Worm (Caenorhabditis elegans) whole organism, L1 larva: ENCODE data around the gene nimk-1.

Source experiments
- Y116A8C.19 ChIP-seq: sonication (generic microtip); optimal IDR thresholded peaks from 2 replicates; lab custom pipeline; 2016; ENCODE audit warnings: missing compliant biosample characterization, missing genetic modification characterization, borderline replicate concordance
- blmp-1 ChIP-seq: fragments of 150-350 bp; optimal IDR thresholded peaks from 2 replicates; lab custom pipeline; 2014; ENCODE audit warnings: missing biosample characterization, missing genetic modification characterization
- ceh-63 ChIP-seq: fragments of 200-800 bp; sonication (Bioruptor generic); optimal IDR thresholded peaks from 2 replicates; lab custom pipeline; 2018; ENCODE audit warnings: mild to moderate bottlenecking, missing genetic modification characterization, missing compliant biosample characterization
- ceh-8 ChIP-seq: fragments of 200-800 bp; sonication (Bioruptor generic); optimal IDR thresholded peaks from 2 replicates; lab custom pipeline; 2018; ENCODE audit warnings: mild to moderate bottlenecking, missing genetic modification characterization, moderate library complexity, missing compliant biosample characterization
- ceh-82 ChIP-seq, 3 experiments: fragments of 150-350 bp in 1 of 3; sonication (generic microtip) in 2 of 3; optimal IDR thresholded peaks; 2 replicates each; lab custom pipeline; 2014 to 2017; ENCODE audit warnings: missing biosample characterization in 3 of 3, missing genetic modification characterization in 3 of 3
- ceh-90 ChIP-seq: sonication (generic microtip); optimal IDR thresholded peaks from 2 replicates; lab custom pipeline; 2016; ENCODE audit warnings: missing genetic modification characterization, missing compliant biosample characterization
- ces-1 ChIP-seq: fragments of 150-350 bp; optimal IDR thresholded peaks from 2 replicates; lab custom pipeline; 2014; ENCODE audit warnings: missing biosample characterization, missing genetic modification reagents, missing genetic modification characterization
- dpl-1 ChIP-seq, 3 experiments: fragments of 150-350 bp in 2 of 3; sonication (generic microtip) in 1 of 3; optimal IDR thresholded peaks; 2 replicates each; lab custom pipeline; 2014 to 2017; ENCODE audit warnings: missing biosample characterization in 3 of 3, missing genetic modification characterization in 3 of 3, missing genetic modification reagents in 3 of 3
- efl-3 ChIP-seq: fragments of 200-800 bp; sonication (Bioruptor generic); optimal IDR thresholded peaks from 2 replicates; lab custom pipeline; 2018; ENCODE audit warnings: mild to moderate bottlenecking, missing genetic modification characterization, missing compliant biosample characterization
- egl-13 ChIP-seq: sonication (generic microtip); optimal IDR thresholded peaks from 2 replicates; lab custom pipeline; 2016; ENCODE audit warnings: missing genotype, missing genetic modification reagents, missing genetic modification characterization, missing compliant biosample characterization
- elt-3 ChIP-seq, 6 experiments: fragments of 150-350 bp in 1 of 6; sonication (generic microtip); optimal IDR thresholded peaks; 2 replicates each; lab custom pipeline; 2017 to 2018; ENCODE audit warnings: missing biosample characterization in 6 of 6, missing genetic modification characterization in 6 of 6, inconsistent platforms in 1 of 6
- ets-5 ChIP-seq: fragments of 200-800 bp; sonication (Bioruptor generic); IDR thresholded peaks from 2 replicates; pipeline ENCODE4 v1.3.6; 2022; ENCODE audit warnings: missing genetic modification characterization, missing compliant biosample characterization
- fkh-10 ChIP-seq: sonication (generic microtip); optimal IDR thresholded peaks from 2 replicates; lab custom pipeline; 2017; ENCODE audit warnings: missing biosample characterization, missing genetic modification reagents, missing genetic modification characterization
- fkh-4 ChIP-seq: sonication (generic microtip); optimal IDR thresholded peaks from 2 replicates; lab custom pipeline; 2016; ENCODE audit warnings: missing compliant biosample characterization, missing genetic modification characterization, borderline replicate concordance
- fkh-8 ChIP-seq: sonication (generic microtip); optimal IDR thresholded peaks from 2 replicates; lab custom pipeline; 2016; ENCODE audit warnings: mild to moderate bottlenecking, missing genetic modification characterization, missing compliant biosample characterization
- fos-1 ChIP-seq: fragments of 150-350 bp; optimal IDR thresholded peaks from 2 replicates; lab custom pipeline; 2014; ENCODE audit warnings: missing biosample characterization, missing genetic modification characterization
- hlh-17 ChIP-seq: fragments of 200-800 bp; sonication (Bioruptor generic); optimal IDR thresholded peaks from 2 replicates; lab custom pipeline; 2018; ENCODE audit warnings: missing genetic modification characterization, mild to moderate bottlenecking, missing compliant biosample characterization, moderate library complexity, borderline replicate concordance
- hpl-2 ChIP-seq: fragments of 150-350 bp; optimal IDR thresholded peaks from 2 replicates; lab custom pipeline; 2014; ENCODE audit warnings: missing biosample characterization, missing genetic modification reagents, missing genetic modification characterization
- irx-1 ChIP-seq: sonication (generic microtip); optimal IDR thresholded peaks from 2 replicates; lab custom pipeline; 2016; ENCODE audit warnings: missing genetic modification characterization, missing compliant biosample characterization
- jun-1 ChIP-seq: fragments of 150-350 bp; optimal IDR thresholded peaks from 2 replicates; lab custom pipeline; 2014; ENCODE audit warnings: missing biosample characterization, missing genetic modification reagents, missing genetic modification characterization
- lin-15B ChIP-seq: fragments of 150-350 bp; sonication (generic microtip); optimal IDR thresholded peaks from 3 replicates; lab custom pipeline; 2014; ENCODE audit warnings: missing biosample characterization, missing genetic modification characterization
- lir-3 ChIP-seq: sonication (generic microtip); optimal IDR thresholded peaks from 2 replicates; lab custom pipeline; 2016; ENCODE audit warnings: mild to moderate bottlenecking, missing genetic modification characterization, moderate library complexity, missing compliant biosample characterization; ENCODE audit not compliant: poor library complexity
- mef-2 ChIP-seq: fragments of 150-350 bp; optimal IDR thresholded peaks from 2 replicates; lab custom pipeline; 2014; ENCODE audit warnings: missing biosample characterization, missing genetic modification characterization
- mep-1 ChIP-seq: fragments of 150-350 bp; optimal IDR thresholded peaks from 2 replicates; lab custom pipeline; 2014; ENCODE audit warnings: missing biosample characterization, missing genetic modification characterization
- nhr-12 ChIP-seq: sonication (generic microtip); optimal IDR thresholded peaks from 2 replicates; lab custom pipeline; 2017; ENCODE audit warnings: missing biosample characterization, missing genetic modification characterization
- nhr-19 ChIP-seq: fragments of 200-800 bp; sonication (Bioruptor generic); conservative IDR thresholded peaks from 2 replicates; pipeline ENCODE4 v1.3.6; 2022; ENCODE audit warnings: missing genetic modification characterization, missing compliant biosample characterization
- nhr-237 ChIP-seq: fragments of 150-350 bp; optimal IDR thresholded peaks from 2 replicates; lab custom pipeline; 2014; ENCODE audit warnings: missing biosample characterization, missing genetic modification characterization
- nhr-28 ChIP-seq: fragments of 150-350 bp; optimal IDR thresholded peaks from 2 replicates; lab custom pipeline; 2014; ENCODE audit warnings: missing biosample characterization, missing genetic modification characterization
- nhr-47 ChIP-seq: sonication (generic microtip); optimal IDR thresholded peaks from 2 replicates; lab custom pipeline; 2016; ENCODE audit warnings: mild to moderate bottlenecking, missing genetic modification characterization, moderate library complexity, missing compliant biosample characterization
- nhr-71 ChIP-seq: sonication (generic microtip); optimal IDR thresholded peaks from 2 replicates; lab custom pipeline; 2016; ENCODE audit warnings: mild to moderate bottlenecking, missing genetic modification characterization, moderate library complexity, missing compliant biosample characterization
- nhr-84 ChIP-seq: sonication (generic microtip); optimal IDR thresholded peaks from 2 replicates; lab custom pipeline; 2017; ENCODE audit warnings: missing biosample characterization, missing genetic modification characterization
- nhr-85 ChIP-seq: sonication (generic microtip); peaks from one replicate; lab custom pipeline; 2016; ENCODE audit warnings: missing genetic modification characterization, inconsistent platforms, missing compliant biosample characterization
- pag-3 ChIP-seq: sonication (generic microtip); optimal IDR thresholded peaks from 2 replicates; lab custom pipeline; 2017; ENCODE audit warnings: missing genetic modification characterization, mild to moderate bottlenecking, missing compliant biosample characterization, antibody characterized with exemption, borderline replicate concordance; ENCODE audit not compliant: insufficient read depth
- rnt-1 ChIP-seq: sonication (generic microtip); optimal IDR thresholded peaks from 2 replicates; lab custom pipeline; 2016; ENCODE audit warnings: mild to moderate bottlenecking, missing genetic modification characterization, moderate library complexity, missing compliant biosample characterization
- sptf-1 ChIP-seq: fragments of 150-350 bp; optimal IDR thresholded peaks from 2 replicates; lab custom pipeline; 2014; ENCODE audit warnings: missing biosample characterization, missing genetic modification characterization
- swsn-7 ChIP-seq: sonication (generic microtip); optimal IDR thresholded peaks from 2 replicates; lab custom pipeline; 2016; ENCODE audit warnings: missing genetic modification characterization, missing compliant biosample characterization
- unc-130 ChIP-seq: fragments of 150-350 bp; optimal IDR thresholded peaks from 2 replicates; lab custom pipeline; 2017; ENCODE audit warnings: missing biosample characterization, missing genetic modification characterization, inconsistent platforms
- unc-30 ChIP-seq: sonication (generic microtip); optimal IDR thresholded peaks from 2 replicates; lab custom pipeline; 2017; ENCODE audit warnings: missing biosample characterization, missing genetic modification characterization
- vab-15 ChIP-seq: sonication (generic microtip); optimal IDR thresholded peaks from 2 replicates; lab custom pipeline; 2017; ENCODE audit warnings: missing genotype, mild to moderate bottlenecking, missing genetic modification characterization, missing compliant biosample characterization
- zag-1 ChIP-seq: fragments of 150-350 bp; optimal IDR thresholded peaks from 2 replicates; lab custom pipeline; 2014; ENCODE audit warnings: missing biosample characterization, missing genetic modification characterization
- zip-4 ChIP-seq: fragments of 200-800 bp; sonication (Bioruptor generic); optimal IDR thresholded peaks from 2 replicates; lab custom pipeline; 2018; ENCODE audit warnings: mild to moderate bottlenecking, missing genetic modification characterization, moderate library complexity, missing compliant biosample characterization
- ztf-11 ChIP-seq, 2 experiments: sonication (generic microtip); optimal IDR thresholded peaks; 2 replicates each; lab custom pipeline; 2016 to 2017; ENCODE audit warnings: missing genetic modification characterization in 2 of 2, missing biosample characterization in 1 of 2, missing compliant biosample characterization in 1 of 2
- ztf-4 ChIP-seq: fragments of 150-350 bp; optimal IDR thresholded peaks from 2 replicates; lab custom pipeline; 2014; ENCODE audit warnings: missing biosample characterization, missing genetic modification characterization

Gene nimk-1

DNA sequence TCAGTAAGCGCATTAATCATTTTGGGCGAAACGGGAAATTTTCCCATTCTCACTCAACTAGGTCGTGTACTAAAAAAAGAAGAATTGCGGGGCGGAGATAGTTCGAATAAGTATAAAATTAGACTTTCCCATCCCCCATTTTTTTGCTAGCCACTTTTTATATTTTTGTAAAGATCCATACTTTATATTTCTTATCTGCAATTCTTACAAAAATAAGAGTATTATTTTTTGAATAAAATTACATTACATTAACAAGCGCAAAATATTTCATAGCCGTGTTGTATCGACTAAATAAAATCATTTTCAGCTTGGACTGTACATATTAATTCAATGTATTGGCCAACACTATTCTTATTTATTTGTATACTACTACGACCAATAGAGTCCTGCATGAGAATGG, 20.0 kb downstream of the nimk-1 start, which contains the start of gene F49C5.11:
Gene F49C5.11 (plus strand): TSS at position 301 of the 400 bp plus-strand sequence.
- TF ChIP-seq nhr-237 (tag; lab: Kevin White, UChicago), result no peak
- TF ChIP-seq fos-1, result no peak
- no peak for TF ChIP-seq nhr-28 (tag; lab: Kevin White, UChicago)
- TF ChIP-seq mep-1 (tag; lab: Kevin White, UChicago), result no peak
- no peak for TF ChIP-seq lir-3 (tag; lab: Kevin White, UChicago)
- no peak for TF ChIP-seq pag-3 (tag; lab: Kevin White, UChicago)
- no peak for TF ChIP-seq swsn-7 (tag; lab: Kevin White, UChicago)
- TF ChIP-seq nhr-84, result no peak
- no peak for TF ChIP-seq ceh-63 (GFP tag; lab: Kevin White, UChicago)
- TF ChIP-seq rnt-1 (tag; lab: Kevin White, UChicago), result no peak
- no peak for TF ChIP-seq unc-30 (tag; lab: Kevin White, UChicago)
- TF ChIP-seq dpl-1 (GFP tag; optimal IDR thresholded peaks at IDR 0.05; lab: Kevin White, UChicago), result no peak
- no peak for TF ChIP-seq blmp-1 (tag; lab: Kevin White, UChicago)

DNA sequence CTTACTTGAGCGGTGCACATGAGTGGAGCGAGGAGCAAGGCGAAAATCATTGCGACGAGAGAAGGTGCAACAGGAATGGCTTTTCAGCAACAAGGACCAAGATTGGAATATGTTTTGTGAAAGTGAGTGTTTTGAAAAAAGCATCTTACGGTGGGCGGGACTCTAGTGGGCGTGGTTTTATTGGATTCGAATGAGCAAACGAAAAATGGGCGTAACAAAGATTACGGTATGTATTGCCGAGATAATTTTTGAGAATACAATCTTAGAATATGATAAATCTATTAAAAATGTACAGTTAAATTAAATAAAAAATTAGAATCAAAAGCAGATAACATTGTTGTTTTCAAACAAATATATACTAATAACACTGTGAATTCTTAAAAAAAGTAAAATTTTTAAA, 24.7 kb downstream of the nimk-1 start, which contains the start of gene F49C5.12:
Gene F49C5.12 (minus strand): TSS at position 101 of the 400 bp plus-strand sequence.
- TF ChIP-seq ceh-90 (no peak), vab-15 (tag; lab: Kevin White, UChicago) (no peak), ceh-82 (tag; optimal IDR thresholded peaks at IDR 0.05; lab: Kevin White, UChicago) (no peak), ets-5 (GFP tag; lab: Robert Waterston, UW) (no peak), ceh-63 (GFP tag; lab: Kevin White, UChicago) (no peak), egl-13 (no peak), nhr-19 (no peak), jun-1 (tag; lab: Kevin White, UChicago) (no peak), nhr-12 (tag; lab: Kevin White, UChicago) (no peak)
- TF ChIP-seq, all 84 proteins: peak for 0

ce11 chrII:12565851-12566250, 30.3 kb downstream of the nimk-1 start, which contains the start of gene F49C5.7:
Gene F49C5.7, plus strand, starts transcription at chrII:12566151.
- TF ChIP-seq lin-15B (tag; lab: Kevin White, UChicago) (no peak), hpl-2 (no peak), jun-1 (tag; lab: Kevin White, UChicago) (no peak), fos-1 (no peak), ztf-11 (tag; optimal IDR thresholded peaks at IDR 0.05; lab: Kevin White, UChicago) (no peak), irx-1 (no peak), hlh-17 (GFP tag; lab: Kevin White, UChicago) (no peak), sptf-1 (tag; lab: Kevin White, UChicago) (no peak), pag-3 (tag; lab: Kevin White, UChicago) (no peak), elt-3 (tag; optimal IDR thresholded peaks at IDR 0.05; lab: Kevin White, UChicago) (no peak), ztf-4 (tag; lab: Kevin White, UChicago) (no peak), ceh-82 (tag; optimal IDR thresholded peaks at IDR 0.05; lab: Kevin White, UChicago) (no peak), mep-1 (tag; lab: Kevin White, UChicago) (no peak), nhr-47 (tag; lab: Kevin White, UChicago) (no peak), nhr-85 (tag; lab: Kevin White, UChicago) (no peak), ces-1 (no peak), Y116A8C.19 (tag; lab: Kevin White, UChicago) (no peak), fkh-10 (GFP tag; lab: Kevin White, UChicago) (no peak), ceh-63 (GFP tag; lab: Kevin White, UChicago) (no peak)

ce11 chrII:12570523-12570922, 35.0 kb downstream of the nimk-1 start, which contains the start of gene Y38E10A.1:
Gene Y38E10A.1, minus strand, starts transcription at chrII:12570623.
- TF ChIP-seq dpl-1 (GFP tag; optimal IDR thresholded peaks at IDR 0.05; lab: Kevin White, UChicago), result no peak
- TF ChIP-seq efl-3 (GFP tag; lab: Kevin White, UChicago), result no peak
- TF ChIP-seq mef-2, result no peak
- no peak for TF ChIP-seq fkh-8 (tag; lab: Kevin White, UChicago)
- TF ChIP-seq egl-13, result no peak
- TF ChIP-seq unc-130 (tag; lab: Kevin White, UChicago), result no peak
- no peak for TF ChIP-seq ceh-8 (GFP tag; lab: Kevin White, UChicago)
- no peak for TF ChIP-seq zip-4 (GFP tag; lab: Kevin White, UChicago)
- TF ChIP-seq zag-1, result no peak
- no peak for TF ChIP-seq ztf-11 (tag; optimal IDR thresholded peaks at IDR 0.05; lab: Kevin White, UChicago)
- no peak for TF ChIP-seq fkh-4 (tag; lab: Kevin White, UChicago)
- TF ChIP-seq nhr-71 (tag; lab: Kevin White, UChicago), result no peak
